Fruit fly (Drosophila melanogaster): Measurements from ENCODE around the gene mus81.

mus81 gene

dm6 chrX:935049-935900, 5.6 kb upstream of the mus81 start, which contains the start of gene TRAM (continued):
- TF ChIP-seq CG9932 (GFP tag; IDR thresholded peaks at IDR 0.05), result peak; percentile 99
- TF ChIP-seq CG7271 (tag; optimal IDR thresholded peaks at IDR 0.05), result peak; percentile 86
- peak; percentile 97 for TF ChIP-seq her (GFP tag; optimal IDR thresholded peaks at IDR 0.05)
- TF ChIP-seq Mes4 (GFP tag; optimal IDR thresholded peaks at IDR 0.05), result peak; percentile 98
- peak; percentile 95 to 98 for TF ChIP-seq Pdp1 (GFP tag; optimal IDR thresholded peaks at IDR 0.05)
- peak; percentile 96 for TF ChIP-seq CG8290 (GFP tag; optimal IDR thresholded peaks at IDR 0.05)
- peak; percentile 97 to 99 for TF ChIP-seq CG8290 (tag; optimal IDR thresholded peaks at IDR 0.05)
- peak; percentile 95 for TF ChIP-seq zen (tag; optimal IDR thresholded peaks at IDR 0.05)
- TF ChIP-seq Spps (tag; optimal IDR thresholded peaks at IDR 0.05), result peak; percentile 88
- peak; percentile 98 for TF ChIP-seq ham (GFP tag; IDR thresholded peaks at IDR 0.05)
- peak; percentile 69; the same call in 2 of the 3 replicates for TF ChIP-seq vnd (GFP tag; IDR thresholded peaks at IDR 0.05; ENCODE audit: partially characterized antibody)
- TF ChIP-seq CG10654 (GFP tag; optimal IDR thresholded peaks at IDR 0.05), result peak; percentile 98
- TF ChIP-seq Fer1 (GFP tag; optimal IDR thresholded peaks at IDR 0.05), result peak; percentile 98
- TF ChIP-seq gcm2 (GFP tag; optimal IDR thresholded peaks at IDR 0.05), result peak; percentile 95
- TF ChIP-seq Doc3 (GFP tag; IDR thresholded peaks at IDR 0.05; ENCODE audit: partially characterized antibody), result peak; percentile 60; the same call in 2 of the 3 replicates
- peak; percentile 99 for TF ChIP-seq HmgZ (tag; optimal IDR thresholded peaks at IDR 0.05)
- TF ChIP-seq unc-4 (GFP tag; IDR thresholded peaks at IDR 0.05; ENCODE audit: partially characterized antibody), result peak; percentile 82
- TF ChIP-seq CG11456 (GFP tag; IDR thresholded peaks at IDR 0.05), result peak; percentile 99
- TF ChIP-seq HLH4C (GFP tag; IDR thresholded peaks at IDR 0.05; ENCODE audit: partially characterized antibody), result peak; percentile 62
- TF ChIP-seq Adf1 (GFP tag; IDR thresholded peaks at IDR 0.05), result peak; percentile 99
- TF ChIP-seq CG4730 (GFP tag; IDR thresholded peaks at IDR 0.05), result peak; percentile 97
- TF ChIP-seq CG2889 (GFP tag; IDR thresholded peaks at IDR 0.05), result peak; percentile 99
- peak; percentile 95 for TF ChIP-seq MTF-1 (GFP tag; optimal IDR thresholded peaks at IDR 0.05; ENCODE audit: borderline replicate concordance)
- peak; percentile 99 for TF ChIP-seq Ptx1 (GFP tag; IDR thresholded peaks at IDR 0.05)
- peak; percentile 90 for TF ChIP-seq sd (tag; optimal IDR thresholded peaks at IDR 0.05)
- TF ChIP-seq Nf-YA (GFP tag; IDR thresholded peaks at IDR 0.05), result peak; percentile 97
- TF ChIP-seq CG14667 (GFP tag; IDR thresholded peaks at IDR 0.05), result peak; percentile 97
- peak; percentile 98 for TF ChIP-seq Side (GFP tag; optimal IDR thresholded peaks at IDR 0.05)
- peak; percentile 99 for TF ChIP-seq CG4404 (GFP tag; IDR thresholded peaks at IDR 0.05)
- peak; percentile 99 for TF ChIP-seq Drgx (GFP tag; IDR thresholded peaks at IDR 0.05)
- peak; percentile 96 for TF ChIP-seq CG12236 (GFP tag; optimal IDR thresholded peaks at IDR 0.05)
- peak; percentile 98 for TF ChIP-seq Sox102F (GFP tag; optimal IDR thresholded peaks at IDR 0.05)
- TF ChIP-seq jumu (GFP tag; optimal IDR thresholded peaks at IDR 0.05), result peak; percentile 99
- TF ChIP-seq oc (tag; optimal IDR thresholded peaks at IDR 0.05), result peak; percentile 97
- TF ChIP-seq tin (GFP tag; optimal IDR thresholded peaks at IDR 0.05), result peak; percentile 98
- peak; percentile 29 for TF ChIP-seq HLHmδ (GFP tag; optimal IDR thresholded peaks at IDR 0.05)
- peak; percentile 90 for TF ChIP-seq twi (tag; optimal IDR thresholded peaks at IDR 0.05)
- TF ChIP-seq CG6254 (GFP tag; optimal IDR thresholded peaks at IDR 0.05), result peak; percentile 94
- TF ChIP-seq CG8924 (tag; optimal IDR thresholded peaks at IDR 0.05), result peak; percentile 93
- TF ChIP-seq CG11696 (GFP tag; IDR thresholded peaks at IDR 0.05), result peak; percentile 92
- TF ChIP-seq ERR (GFP tag; optimal IDR thresholded peaks at IDR 0.05), result peak; percentile 95
- peak; percentile 99 for TF ChIP-seq mirr (GFP tag; optimal IDR thresholded peaks at IDR 0.05)
- TF ChIP-seq CG7839 (tag; optimal IDR thresholded peaks at IDR 0.05), result peak; percentile 98
- TF ChIP-seq E2f2 (GFP tag; IDR thresholded peaks at IDR 0.05), result peak; percentile 96
- peak; percentile 99 for TF ChIP-seq vvl (GFP tag; IDR thresholded peaks at IDR 0.05)
- TF ChIP-seq Gug (GFP tag; IDR thresholded peaks at IDR 0.05), result peak; percentile 99
- peak; percentile 96 for TF ChIP-seq CG31441 (GFP tag; IDR thresholded peaks at IDR 0.05)
- TF ChIP-seq fu2 (GFP tag; optimal IDR thresholded peaks at IDR 0.05), result peak; percentile 98
- TF ChIP-seq Hey (tag; optimal IDR thresholded peaks at IDR 0.05), result peak; percentile 96
